Fruit fly (Drosophila melanogaster) whole organism, embryonic: ENCODE results near the gene TfIIS.

Source experiments
- CG31224 ChIP-seq: fragments of 200-800 bp; sonication (Bioruptor generic); IDR thresholded peaks from 2 replicates; pipeline ENCODE4 v1.3.6; 2022; ENCODE audit warnings: missing biosample characterization, missing genetic modification characterization
- Dfd ChIP-seq, 2 experiments: fragments of >200 bp; optimal IDR thresholded peaks; 2 replicates each; lab custom pipeline; 2017; ENCODE audit warnings: missing biosample characterization in 2 of 2, missing genetic modification characterization in 2 of 2
- eve ChIP-seq, 2 experiments: fragments of >200 bp; optimal IDR thresholded peaks; 2 replicates each; lab custom pipeline; 2017; ENCODE audit warnings: missing biosample characterization in 2 of 2, missing genetic modification characterization in 2 of 2
- unc-4 ChIP-seq: fragments of 200-800 bp; sonication (Bioruptor generic); IDR thresholded peaks from 2 replicates; pipeline ENCODE4 v1.3.6; 2022; ENCODE audit warnings: missing biosample characterization, missing genetic modification characterization; ENCODE audit not compliant: partially characterized antibody

DNA sequence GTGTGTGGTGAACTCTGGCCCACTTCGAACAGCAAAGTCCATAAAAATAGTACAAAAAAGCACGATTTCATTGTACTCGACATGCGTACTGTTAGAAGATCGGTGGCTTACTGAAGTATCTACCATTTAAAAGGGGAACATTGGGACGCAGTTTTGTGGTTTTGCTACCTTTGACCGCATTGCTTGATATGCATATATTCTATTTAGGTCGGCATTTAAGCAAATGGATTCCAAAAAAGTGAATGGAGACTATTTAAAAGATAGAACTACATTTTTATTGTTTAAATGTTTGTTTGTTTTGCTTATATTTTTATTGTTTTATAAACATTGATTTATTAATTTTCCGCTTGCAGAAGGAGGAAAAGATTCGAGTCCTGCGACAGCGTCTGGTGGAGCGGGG lies 28.9 kb downstream of the TfIIS start, which contains the start of gene CG31832:
- no peak for TF ChIP-seq CG31224 (GFP tag; lab: Robert Waterston, UW)
- TF ChIP-seq eve (GFP tag; optimal IDR thresholded peaks at IDR 0.05; lab: Kevin White, UChicago): no peak
- TF ChIP-seq Dfd (GFP tag; optimal IDR thresholded peaks at IDR 0.05; lab: Kevin White, UChicago): no peak
- no peak for TF ChIP-seq unc-4 (GFP tag; lab: Robert Waterston, UW)
